Fruit fly (Drosophila melanogaster): ENCODE results near the gene CG33099.

CG33099 gene

dm6 chr3R:22547585-22548022 is 17.2 kb upstream of the CG33099 start, which contains the start of gene AdipoR (continued):
- TF ChIP-seq CG4617 (GFP tag; optimal IDR thresholded peaks at IDR 0.05; ENCODE audit: borderline replicate concordance) (peak; percentile 91), CG9609 (GFP tag; optimal IDR thresholded peaks at IDR 0.05) (no peak), CG34376 (GFP tag; optimal IDR thresholded peaks at IDR 0.05) (peak; percentile 38), Nf-YB (GFP tag; optimal IDR thresholded peaks at IDR 0.05) (peak; percentile 17), Dfd (GFP tag; optimal IDR thresholded peaks at IDR 0.05) (no peak), Dp (GFP tag; optimal IDR thresholded peaks at IDR 0.05) (peak; percentile 97), HLH54F (GFP tag; optimal IDR thresholded peaks at IDR 0.05) (peak; percentile 19), CG2199 (GFP tag; IDR thresholded peaks at IDR 0.05) (0 out of 3 replicates have a peak, but pooled peaks have one; percentile 27), CG9797 (GFP tag; optimal IDR thresholded peaks at IDR 0.05) (peak; percentile 97), CG1603 (tag; optimal IDR thresholded peaks at IDR 0.05) (peak; percentile 97), exex (tag; optimal IDR thresholded peaks at IDR 0.05) (peak; percentile 24), Mes4 (GFP tag; optimal IDR thresholded peaks at IDR 0.05) (peak; percentile 4), CG10267 (tag; optimal IDR thresholded peaks at IDR 0.05) (peak; percentile 56), trem (tag; optimal IDR thresholded peaks at IDR 0.05) (peak; percentile 77), CG9215 (GFP tag; IDR thresholded peaks at IDR 0.05) (no peak), Adf1 (GFP tag; IDR thresholded peaks at IDR 0.05) (peak; percentile 34; the same call in 1 of the 2 replicates), gsb (GFP tag; IDR thresholded peaks at IDR 0.05) (no peak), CG15514 (GFP tag; optimal IDR thresholded peaks at IDR 0.05) (peak; percentile 77), CG10321 (GFP tag; IDR thresholded peaks at IDR 0.05) (no peak), lab (GFP tag; optimal IDR thresholded peaks at IDR 0.05) (peak; percentile 48), mirr (GFP tag; optimal IDR thresholded peaks at IDR 0.05) (peak; percentile 14), bcd (GFP tag; optimal IDR thresholded peaks at IDR 0.05) (peak; percentile 34), dati (GFP tag; IDR thresholded peaks at IDR 0.05) (no peak), p53 (GFP tag; optimal IDR thresholded peaks at IDR 0.05) (peak; percentile 65), CG2712 (tag; optimal IDR thresholded peaks at IDR 0.05) (peak; percentile 40), gsb-n (tag; optimal IDR thresholded peaks at IDR 0.05) (peak; percentile 25), CG11085 (GFP tag; IDR thresholded peaks at IDR 0.05) (no peak), zen (tag; optimal IDR thresholded peaks at IDR 0.05) (peak; percentile 37), Pdp1 (GFP tag; optimal IDR thresholded peaks at IDR 0.05) (peak in 1 of 2 experiments; percentile 5), zf30C (GFP tag; optimal IDR thresholded peaks at IDR 0.05) (peak; percentile 95), ci (GFP tag; IDR thresholded peaks at IDR 0.05) (peak; percentile 65), CG18011 (GFP tag; optimal IDR thresholded peaks at IDR 0.05) (no peak), CG11398 (GFP tag; optimal IDR thresholded peaks at IDR 0.05) (peak; percentile 3), Meics (GFP tag; optimal IDR thresholded peaks at IDR 0.05) (peak; percentile 95), unpg (GFP tag; optimal IDR thresholded peaks at IDR 0.05) (peak; percentile 25), CG32532 (GFP tag; IDR thresholded peaks at IDR 0.05) (no peak), CG16813 (GFP tag; IDR thresholded peaks at IDR 0.05; ENCODE audit: partially characterized antibody) (no peak), Eip74EF (GFP tag; optimal IDR thresholded peaks at IDR 0.05) (no peak), CG9437 (GFP tag; optimal IDR thresholded peaks at IDR 0.05) (peak; percentile 38), Bgb (GFP tag; IDR thresholded peaks at IDR 0.05; ENCODE audit: partially characterized antibody) (peak; percentile 62), CG12659 (GFP tag; optimal IDR thresholded peaks at IDR 0.05) (peak; percentile 76), chm (GFP tag; IDR thresholded peaks at IDR 0.05) (0 out of 2 replicates have a peak, but pooled peaks have one; percentile 8), Hmr (GFP tag; optimal IDR thresholded peaks at IDR 0.05) (peak; percentile 31), Ptx1 (GFP tag; IDR thresholded peaks at IDR 0.05) (0 out of 2 replicates have a peak, but pooled peaks have one; percentile 14), CG17829 (tag; optimal IDR thresholded peaks at IDR 0.05) (peak; percentile 57), Lhr (GFP tag; optimal IDR thresholded peaks at IDR 0.05) (peak; percentile 48), CG8924 (tag; optimal IDR thresholded peaks at IDR 0.05) (peak; percentile 42), fd64A (GFP tag; optimal IDR thresholded peaks at IDR 0.05) (peak; percentile 5), E2f2 (GFP tag; IDR thresholded peaks at IDR 0.05) (peak; percentile 99)

Data from whole organism, embryonic.